Fruit fly (Drosophila melanogaster): ENCODE data around the gene obst-H.

The obst-H gene

dm6 chr3L:15534274-15535227 lies 5.5 kb upstream of the obst-H start:
- TF ChIP-seq usp (GFP tag; optimal IDR thresholded peaks at IDR 0.05): no peak
- peak; percentile 98 for TF ChIP-seq pan (optimal IDR thresholded peaks at IDR 0.05)
- TF ChIP-seq psq (optimal IDR thresholded peaks at IDR 0.05): no peak
- peak in 1 of 2 experiments; percentile 12 for TF ChIP-seq EcR (GFP tag; optimal IDR thresholded peaks at IDR 0.05)
- TF ChIP-seq CG8478 (optimal IDR thresholded peaks at IDR 0.05): no peak
- TF ChIP-seq Dll (optimal IDR thresholded peaks at IDR 0.05): no peak

- TF ChIP-seq pan (optimal IDR thresholded peaks at IDR 0.05) (no peak), EcR (GFP tag; optimal IDR thresholded peaks at IDR 0.05) (no peak), Dll (optimal IDR thresholded peaks at IDR 0.05) (no peak), CG8478 (optimal IDR thresholded peaks at IDR 0.05) (no peak), psq (optimal IDR thresholded peaks at IDR 0.05) (no peak), usp (GFP tag; optimal IDR thresholded peaks at IDR 0.05) (no peak)
Measured at dm6 chr3L:15533402-15534129, 4.5 kb upstream of the obst-H start.

dm6 chr3L:15532368-15533030 lies 3.5 kb upstream of the obst-H start:
- no peak for TF ChIP-seq psq (optimal IDR thresholded peaks at IDR 0.05)
- TF ChIP-seq EcR (GFP tag; optimal IDR thresholded peaks at IDR 0.05): peak in 1 of 2 experiments; percentile 39
- no peak for TF ChIP-seq CG8478 (optimal IDR thresholded peaks at IDR 0.05)
- no peak for TF ChIP-seq pan (optimal IDR thresholded peaks at IDR 0.05)

dm6 chr3L:15531423-15532325 lies 2.6 kb upstream of the obst-H start, which contains the start of gene CG43248:
TSS of gene CG43248 (minus strand) at chr3L:15531473.
- TF ChIP-seq EcR (GFP tag; optimal IDR thresholded peaks at IDR 0.05): no peak
- TF ChIP-seq usp (GFP tag; optimal IDR thresholded peaks at IDR 0.05): no peak
- no peak for TF ChIP-seq CG8478 (optimal IDR thresholded peaks at IDR 0.05)
- TF ChIP-seq pan (optimal IDR thresholded peaks at IDR 0.05): no peak
- no peak for TF ChIP-seq Dll (optimal IDR thresholded peaks at IDR 0.05)
- no peak for TF ChIP-seq psq (optimal IDR thresholded peaks at IDR 0.05)

- TF ChIP-seq CG8478 (optimal IDR thresholded peaks at IDR 0.05) (no peak), psq (optimal IDR thresholded peaks at IDR 0.05) (no peak), usp (GFP tag; optimal IDR thresholded peaks at IDR 0.05) (no peak), EcR (GFP tag; optimal IDR thresholded peaks at IDR 0.05) (no peak), pan (optimal IDR thresholded peaks at IDR 0.05) (no peak), Dll (optimal IDR thresholded peaks at IDR 0.05) (no peak)
Measured at dm6 chr3L:15530638-15531225, 1.7 kb upstream of the obst-H start.

- TF ChIP-seq EcR (GFP tag; optimal IDR thresholded peaks at IDR 0.05): no peak
- TF ChIP-seq CG8478 (optimal IDR thresholded peaks at IDR 0.05): no peak
- no peak for TF ChIP-seq Dll (optimal IDR thresholded peaks at IDR 0.05)
- no peak for TF ChIP-seq pan (optimal IDR thresholded peaks at IDR 0.05)
- TF ChIP-seq psq (optimal IDR thresholded peaks at IDR 0.05): no peak
- TF ChIP-seq usp (GFP tag; optimal IDR thresholded peaks at IDR 0.05): no peak
Measured at dm6 chr3L:15530071-15530470, 1.0 kb upstream of the obst-H start.

dm6 chr3L:15528096-15528495 lies 947 bp downstream of the obst-H start, which contains the start of gene CG42728:
TSS of gene CG42728 (minus strand) at chr3L:15528196.
- TF ChIP-seq pan (optimal IDR thresholded peaks at IDR 0.05) (no peak), usp (GFP tag; optimal IDR thresholded peaks at IDR 0.05) (no peak), EcR (GFP tag; optimal IDR thresholded peaks at IDR 0.05) (no peak), CG8478 (optimal IDR thresholded peaks at IDR 0.05) (no peak), psq (optimal IDR thresholded peaks at IDR 0.05) (no peak), Dll (optimal IDR thresholded peaks at IDR 0.05) (no peak)

- TF ChIP-seq pan (optimal IDR thresholded peaks at IDR 0.05) (no peak), CG8478 (optimal IDR thresholded peaks at IDR 0.05) (no peak), Dll (optimal IDR thresholded peaks at IDR 0.05) (no peak), usp (GFP tag; optimal IDR thresholded peaks at IDR 0.05) (no peak), EcR (GFP tag; optimal IDR thresholded peaks at IDR 0.05) (no peak), psq (optimal IDR thresholded peaks at IDR 0.05) (no peak)
Measured at dm6 chr3L:15527416-15527815, 1.6 kb downstream of the obst-H start, which contains the start of gene CG42729. TSS of gene CG42729 (minus strand) at chr3L:15527516.

- TF ChIP-seq CG8478 (optimal IDR thresholded peaks at IDR 0.05) (no peak), EcR (GFP tag; optimal IDR thresholded peaks at IDR 0.05) (no peak), pan (optimal IDR thresholded peaks at IDR 0.05) (no peak), usp (GFP tag; optimal IDR thresholded peaks at IDR 0.05) (no peak), Dll (optimal IDR thresholded peaks at IDR 0.05) (no peak), psq (optimal IDR thresholded peaks at IDR 0.05) (no peak)
Measured at dm6 chr3L:15526712-15527111, 2.3 kb downstream of the obst-H start, which contains the start of gene CG33985. TSS of gene CG33985 (minus strand) at chr3L:15526812.

- TF ChIP-seq Dll (optimal IDR thresholded peaks at IDR 0.05) (no peak), CG8478 (optimal IDR thresholded peaks at IDR 0.05) (no peak), usp (GFP tag; optimal IDR thresholded peaks at IDR 0.05) (no peak), EcR (GFP tag; optimal IDR thresholded peaks at IDR 0.05) (no peak), pan (optimal IDR thresholded peaks at IDR 0.05) (no peak), psq (optimal IDR thresholded peaks at IDR 0.05) (no peak)
Measured at dm6 chr3L:15525153-15525552, 3.9 kb downstream of the obst-H start, which contains the start of gene CG33986. TSS of gene CG33986 (minus strand) at chr3L:15525253.
